Fruit fly (Drosophila melanogaster): ENCODE data around the gene CG14957.
A peak's percentile ranks its signal among the peaks of the same experiment; 100 is the strongest.

CG14957 gene

DNA sequence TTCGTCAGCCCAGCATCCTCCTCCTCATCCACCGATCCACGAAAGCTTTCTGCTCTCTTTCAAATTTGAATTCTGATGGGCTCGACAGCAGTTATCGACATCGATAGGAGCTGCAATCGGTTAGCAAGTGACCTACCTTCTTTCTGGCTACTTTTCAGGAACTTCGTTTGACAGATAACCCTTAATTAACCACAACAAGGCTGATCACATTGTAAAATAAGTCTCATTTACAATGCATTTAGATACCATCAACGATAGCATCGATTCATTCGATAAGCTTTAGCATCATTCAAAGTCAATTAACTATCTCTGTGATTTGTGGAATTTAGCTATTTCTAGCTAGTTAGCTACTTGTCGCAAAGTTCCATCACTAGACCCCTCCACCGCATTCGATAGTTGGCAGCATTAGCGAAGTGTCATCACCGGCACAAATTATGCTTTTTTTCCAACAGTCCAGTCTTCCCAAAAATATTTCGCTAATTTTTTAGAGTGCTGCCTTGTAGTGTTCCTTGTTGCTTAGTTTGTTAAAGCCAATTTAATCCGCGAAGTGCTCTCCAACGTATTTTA, 8.8 kb upstream of the CG14957 start, which contains the start of the genes MnM and Girdin (continued):
- TF ChIP-seq ATbp (GFP tag; optimal IDR thresholded peaks at IDR 0.05), result no peak
- TF ChIP-seq Mes4 (GFP tag; optimal IDR thresholded peaks at IDR 0.05), result peak; percentile 50
- peak; percentile 6 for TF ChIP-seq nerfin-1 (tag; optimal IDR thresholded peaks at IDR 0.05)
- TF ChIP-seq CG13287 (GFP tag; IDR thresholded peaks at IDR 0.05; ENCODE audit: partially characterized antibody), result peak; percentile 89
- no peak for TF ChIP-seq CG1603 (tag; optimal IDR thresholded peaks at IDR 0.05)
- TF ChIP-seq prd (optimal IDR thresholded peaks at IDR 0.05), result no peak
- peak; percentile 53; the same call in 1 of the 3 replicates for TF ChIP-seq prd (GFP tag; IDR thresholded peaks at IDR 0.05)
- no peak for TF ChIP-seq grn (GFP tag; optimal IDR thresholded peaks at IDR 0.05)
- TF ChIP-seq CG15514 (GFP tag; optimal IDR thresholded peaks at IDR 0.05), result peak; percentile 88
- TF ChIP-seq Jarid2 (GFP tag; optimal IDR thresholded peaks at IDR 0.05), result no peak
- peak; percentile 60; the same call in 1 of the 3 replicates for TF ChIP-seq mld (GFP tag; IDR thresholded peaks at IDR 0.05; ENCODE audit: partially characterized antibody)
- peak; percentile 74; the same call in 2 of the 3 replicates for TF ChIP-seq CG34224 (GFP tag; IDR thresholded peaks at IDR 0.05; ENCODE audit: partially characterized antibody)
- no peak for TF ChIP-seq sc (optimal IDR thresholded peaks at IDR 0.05)
- TF ChIP-seq sc (GFP tag; optimal IDR thresholded peaks at IDR 0.05), result no peak
- TF ChIP-seq CG34422 (GFP tag; IDR thresholded peaks at IDR 0.05), result no peak
- TF ChIP-seq tll (GFP tag; optimal IDR thresholded peaks at IDR 0.05), result peak; percentile 53 to 97
- peak; percentile 83 for TF ChIP-seq slbo (GFP tag; IDR thresholded peaks at IDR 0.05)
- TF ChIP-seq Hand (GFP tag; optimal IDR thresholded peaks at IDR 0.05), result no peak
- TF ChIP-seq da (GFP tag; optimal IDR thresholded peaks at IDR 0.05), result peak; percentile 28
- no peak for TF ChIP-seq CG7987 (GFP tag; optimal IDR thresholded peaks at IDR 0.05)
- TF ChIP-seq CG6854 (GFP tag; optimal IDR thresholded peaks at IDR 0.05), result no peak
- TF ChIP-seq emc (GFP tag; optimal IDR thresholded peaks at IDR 0.05), result peak; percentile 26
- TF ChIP-seq CG2120 (GFP tag; optimal IDR thresholded peaks at IDR 0.05), result peak; percentile 91
- peak; percentile 70 for TF ChIP-seq Atf-2 (GFP tag; optimal IDR thresholded peaks at IDR 0.05)
- TF ChIP-seq CG15696 (tag; optimal IDR thresholded peaks at IDR 0.05), result peak; percentile 41
- no peak for TF ChIP-seq Usf (GFP tag; optimal IDR thresholded peaks at IDR 0.05)
- TF ChIP-seq abd-A (tag; optimal IDR thresholded peaks at IDR 0.05), result no peak
- TF ChIP-seq Hr51 (GFP tag; optimal IDR thresholded peaks at IDR 0.05), result peak in 1 of 2 experiments; percentile 74
- TF ChIP-seq Dp (GFP tag; optimal IDR thresholded peaks at IDR 0.05), result peak; percentile 84
- no peak for TF ChIP-seq gce (GFP tag; IDR thresholded peaks at IDR 0.05)
- peak; percentile 67 for TF ChIP-seq CG9215 (GFP tag; IDR thresholded peaks at IDR 0.05)
- no peak for TF ChIP-seq pan (optimal IDR thresholded peaks at IDR 0.05)
- no peak for TF ChIP-seq pan (GFP tag; optimal IDR thresholded peaks at IDR 0.05 in 1 of 2, IDR thresholded peaks at IDR 0.05 in 1 of 2)
- TF ChIP-seq CG10366 (GFP tag; IDR thresholded peaks at IDR 0.05), result peak; percentile 55
- TF ChIP-seq CG18619 (GFP tag; optimal IDR thresholded peaks at IDR 0.05), result peak; percentile 36
- peak; percentile 22 for TF ChIP-seq Meics (GFP tag; optimal IDR thresholded peaks at IDR 0.05)
- TF ChIP-seq Sin3A (optimal IDR thresholded peaks at IDR 0.05), result peak; percentile 99
- TF ChIP-seq tna (GFP tag; IDR thresholded peaks at IDR 0.05; ENCODE audit: partially characterized antibody), result peak; percentile 43; the same call in 1 of the 2 replicates
- TF ChIP-seq CG11093 (GFP tag; IDR thresholded peaks at IDR 0.05), result no peak
- no peak for TF ChIP-seq Asciz (GFP tag; optimal IDR thresholded peaks at IDR 0.05)
- TF ChIP-seq Dll (GFP tag; IDR thresholded peaks at IDR 0.05; ENCODE audit: partially characterized antibody), result peak; percentile 93
- TF ChIP-seq sr (GFP tag; IDR thresholded peaks at IDR 0.05), result no peak
- TF ChIP-seq CG1792 (GFP tag; optimal IDR thresholded peaks at IDR 0.05), result peak; percentile 17
- TF ChIP-seq CG13296 (GFP tag; optimal IDR thresholded peaks at IDR 0.05), result no peak
- no peak for TF ChIP-seq CG11723 (GFP tag; optimal IDR thresholded peaks at IDR 0.05)
- TF ChIP-seq zen (tag; optimal IDR thresholded peaks at IDR 0.05), result peak; percentile 54
- TF ChIP-seq CG30020 (tag; optimal IDR thresholded peaks at IDR 0.05), result peak; percentile 73
- TF ChIP-seq CG2889 (GFP tag; IDR thresholded peaks at IDR 0.05), result no peak
- no peak for TF ChIP-seq jing (GFP tag; optimal IDR thresholded peaks at IDR 0.05)
- peak; percentile 98 for TF ChIP-seq Ets65A (GFP tag)

All from whole organism, embryonic.